Worm (Caenorhabditis elegans) whole organism, midembryonic: ENCODE measurements around the gene C08G5.6.

Experiments used
- T22C8.4 ChIP-seq: fragments of 200-800 bp; sonication (Bioruptor generic); IDR thresholded peaks from 2 replicates; pipeline ENCODE4 v1.3.6; 2022; ENCODE audit warnings: missing genetic modification characterization, missing compliant biosample characterization
- cog-1 ChIP-seq: sonication (generic microtip); optimal IDR thresholded peaks from 2 replicates; lab custom pipeline; 2016; ENCODE audit warnings: missing genetic modification characterization, missing compliant biosample characterization
- flt-1 ChIP-seq: fragments of 200-800 bp; sonication (Bioruptor generic); IDR thresholded peaks from 2 replicates; pipeline ENCODE4 v1.3.6; 2022; ENCODE audit warnings: missing genetic modification characterization, missing compliant biosample characterization
- klf-2 ChIP-seq: fragments of 200-800 bp; sonication (Bioruptor generic); conservative IDR thresholded peaks from 2 replicates; pipeline ENCODE4 v1.3.6; 2022; ENCODE audit warnings: missing genetic modification reagents, missing genetic modification characterization, missing compliant biosample characterization
- med-1 ChIP-seq: sonication (generic microtip); optimal IDR thresholded peaks from 2 replicates; lab custom pipeline; 2017; ENCODE audit warnings: missing genetic modification characterization, mild to moderate bottlenecking, missing compliant biosample characterization, antibody characterized with exemption, missing genetic modification reagents; ENCODE audit not compliant: insufficient read depth
- ref-1 ChIP-seq: fragments of 200-800 bp; sonication (Bioruptor generic); conservative IDR thresholded peaks from 2 replicates; pipeline ENCODE4 v1.3.6; 2022; ENCODE audit warnings: missing genetic modification reagents, missing genetic modification characterization, missing compliant biosample characterization
- tab-1 ChIP-seq: fragments of 200-800 bp; sonication (Bioruptor generic); IDR thresholded peaks from 2 replicates; pipeline ENCODE4 v1.3.6; 2022; ENCODE audit warnings: missing genetic modification characterization, missing compliant biosample characterization
- ztf-23 ChIP-seq: fragments of 200-800 bp; sonication (Bioruptor generic); IDR thresholded peaks from 2 replicates; pipeline ENCODE4 v1.3.6; 2022; ENCODE audit warnings: missing genetic modification reagents, missing genetic modification characterization, missing compliant biosample characterization
- ztf-29 ChIP-seq: fragments of 200-800 bp; sonication (Bioruptor generic); IDR thresholded peaks from 2 replicates; pipeline ENCODE4 v1.3.6; 2022; ENCODE audit warnings: missing genetic modification reagents, missing genetic modification characterization, missing compliant biosample characterization

C08G5.6 gene

DNA sequence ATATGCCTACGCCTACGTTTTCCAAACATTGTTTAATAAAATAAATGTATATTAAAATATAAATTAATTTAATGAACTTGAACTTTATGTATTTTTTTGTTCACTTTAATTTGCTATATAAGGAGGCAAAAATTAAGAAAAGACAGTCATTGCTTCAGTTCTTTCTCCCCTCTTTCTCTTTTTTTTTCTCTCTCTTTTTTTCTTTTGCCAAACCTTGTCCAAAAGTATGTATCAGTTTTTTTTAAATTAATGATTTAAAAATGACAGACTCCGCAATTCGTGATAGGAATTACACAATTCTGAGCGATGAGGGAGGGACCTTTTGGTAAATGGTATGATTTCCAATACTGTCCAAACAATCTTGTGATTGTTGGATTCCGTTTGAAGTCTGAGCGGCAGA, 32.7 kb downstream of the C08G5.6 start, which contains the start of gene F46F5.13:
F46F5.13 (plus strand) TSS at position 301 of the 400 bp plus-strand sequence.
- no peak for TF ChIP-seq T22C8.4 (GFP tag; lab: Robert Waterston, UW)
- no peak for TF ChIP-seq klf-2 (GFP tag; lab: Robert Waterston, UW)
- TF ChIP-seq cog-1: no peak
- no peak for TF ChIP-seq ztf-23 (GFP tag; lab: Robert Waterston, UW)
- no peak for TF ChIP-seq ztf-29
- no peak for TF ChIP-seq med-1 (GFP tag; lab: Kevin White, UChicago)
- no peak for TF ChIP-seq flt-1 (GFP tag; lab: Robert Waterston, UW)
- no peak for TF ChIP-seq tab-1 (GFP tag; lab: Robert Waterston, UW)
- TF ChIP-seq ref-1: no peak

- TF ChIP-seq med-1 (GFP tag; lab: Kevin White, UChicago) (no peak), ztf-23 (GFP tag; lab: Robert Waterston, UW) (no peak), cog-1 (no peak), tab-1 (GFP tag; lab: Robert Waterston, UW) (no peak), ref-1 (no peak), klf-2 (GFP tag; lab: Robert Waterston, UW) (no peak), flt-1 (GFP tag; lab: Robert Waterston, UW) (no peak)
Measured at ce11 chrII:808457-808856, 38.1 kb downstream of the C08G5.6 start, which contains the start of gene F46F5.11. F46F5.11 (plus strand) TSS chrII:808757.

- no peak for TF ChIP-seq med-1 (GFP tag; lab: Kevin White, UChicago)
- TF ChIP-seq ztf-23 (GFP tag; lab: Robert Waterston, UW): no peak
- no peak for TF ChIP-seq klf-2 (GFP tag; lab: Robert Waterston, UW)
- TF ChIP-seq flt-1 (GFP tag; lab: Robert Waterston, UW): no peak
- TF ChIP-seq ref-1: no peak
- TF ChIP-seq tab-1 (GFP tag; lab: Robert Waterston, UW): no peak
- no peak for TF ChIP-seq T22C8.4 (GFP tag; lab: Robert Waterston, UW)
- TF ChIP-seq ztf-29: no peak
- no peak for TF ChIP-seq cog-1
Measured at ce11 chrII:812917-813316, 42.6 kb downstream of the C08G5.6 start, which contains the start of gene F46F5.5. F46F5.5 (minus strand) TSS chrII:813017.

DNA sequence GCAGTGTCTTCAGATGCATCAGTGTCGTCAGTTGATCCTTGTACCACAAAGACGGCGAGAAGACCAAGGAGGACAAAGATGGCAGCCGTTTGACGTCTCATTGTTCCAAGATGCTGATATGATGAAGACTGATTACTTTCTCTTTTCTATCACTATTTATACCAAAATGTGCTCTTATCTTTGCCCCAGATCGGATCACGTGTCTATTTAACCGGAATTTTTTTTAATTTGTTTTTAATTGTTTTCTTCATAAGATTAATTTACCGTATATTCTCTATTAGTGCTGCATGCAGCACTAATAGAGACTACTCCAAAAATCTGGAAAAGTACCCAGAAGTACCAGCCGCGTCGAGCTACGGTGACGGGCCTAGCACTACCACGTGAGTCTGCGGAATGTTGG, 44.4 kb downstream of the C08G5.6 start, which contains the start of gene msrp-3:
msrp-3 (minus strand) TSS at position 101 of the 400 bp plus-strand sequence.
- TF ChIP-seq cog-1 (no peak), klf-2 (GFP tag; lab: Robert Waterston, UW) (no peak), ztf-29 (no peak), ztf-23 (GFP tag; lab: Robert Waterston, UW) (no peak), flt-1 (GFP tag; lab: Robert Waterston, UW) (no peak), T22C8.4 (GFP tag; lab: Robert Waterston, UW) (no peak), ref-1 (no peak)

- TF ChIP-seq tab-1 (GFP tag; lab: Robert Waterston, UW) (no peak), med-1 (GFP tag; lab: Kevin White, UChicago) (no peak), ztf-23 (GFP tag; lab: Robert Waterston, UW) (no peak), flt-1 (GFP tag; lab: Robert Waterston, UW) (no peak), cog-1 (no peak), T22C8.4 (GFP tag; lab: Robert Waterston, UW) (no peak), ztf-29 (no peak), klf-2 (GFP tag; lab: Robert Waterston, UW) (no peak), ref-1 (no peak)
Measured at ce11 chrII:820519-820918, 50.2 kb downstream of the C08G5.6 start, which contains the start of gene F46F5.7. F46F5.7 (minus strand) TSS chrII:820619.

ce11 chrII:821514-821913, 51.2 kb downstream of the C08G5.6 start, which contains the start of gene F46F5.8:
F46F5.8 (minus strand) TSS chrII:821614.
- TF ChIP-seq ztf-29 (no peak), tab-1 (GFP tag; lab: Robert Waterston, UW) (no peak), T22C8.4 (GFP tag; lab: Robert Waterston, UW) (no peak), ztf-23 (GFP tag; lab: Robert Waterston, UW) (no peak), cog-1 (no peak)
